Worm (Caenorhabditis elegans) whole organism, L1 larva: ENCODE measurements around the gene srh-290.

Experiments used
- C04F5.9 ChIP-seq: sonication (generic microtip); optimal IDR thresholded peaks from 2 replicates; lab custom pipeline; 2016; ENCODE audit warnings: missing genetic modification characterization, missing compliant biosample characterization
- blmp-1 ChIP-seq: fragments of 150-350 bp; optimal IDR thresholded peaks from 2 replicates; lab custom pipeline; 2014; ENCODE audit warnings: missing biosample characterization, missing genetic modification characterization
- ceh-8 ChIP-seq: fragments of 200-800 bp; sonication (Bioruptor generic); optimal IDR thresholded peaks from 2 replicates; lab custom pipeline; 2018; ENCODE audit warnings: mild to moderate bottlenecking, missing genetic modification characterization, moderate library complexity, missing compliant biosample characterization
- ceh-90 ChIP-seq: sonication (generic microtip); optimal IDR thresholded peaks from 2 replicates; lab custom pipeline; 2016; ENCODE audit warnings: missing genetic modification characterization, missing compliant biosample characterization
- egl-27 ChIP-seq, 2 experiments: fragments of 150-350 bp in 1 of 2; sonication (generic microtip); optimal IDR thresholded peaks; 3 replicates each; lab custom pipeline; 2017 to 2018; ENCODE audit warnings: missing biosample characterization in 2 of 2, missing genetic modification characterization in 2 of 2, missing genetic modification reagents in 2 of 2
- elt-2 ChIP-seq: sonication (generic microtip); optimal IDR thresholded peaks from 2 replicates; lab custom pipeline; 2016; ENCODE audit warnings: missing genetic modification characterization, mild to moderate bottlenecking, inconsistent platforms, missing compliant biosample characterization, missing genetic modification reagents
- elt-3 ChIP-seq, 6 experiments: fragments of 150-350 bp in 1 of 6; sonication (generic microtip); optimal IDR thresholded peaks; 2 replicates each; lab custom pipeline; 2017 to 2018; ENCODE audit warnings: missing biosample characterization in 6 of 6, missing genetic modification characterization in 6 of 6, inconsistent platforms in 1 of 6
- ets-5 ChIP-seq: fragments of 200-800 bp; sonication (Bioruptor generic); IDR thresholded peaks from 2 replicates; pipeline ENCODE4 v1.3.6; 2022; ENCODE audit warnings: missing genetic modification characterization, missing compliant biosample characterization
- fkh-4 ChIP-seq: sonication (generic microtip); optimal IDR thresholded peaks from 2 replicates; lab custom pipeline; 2016; ENCODE audit warnings: missing compliant biosample characterization, missing genetic modification characterization, borderline replicate concordance
- grh-1 ChIP-seq: fragments of 200-800 bp; sonication (Bioruptor generic); IDR thresholded peaks from 2 replicates; pipeline ENCODE4 v1.3.6; 2022; ENCODE audit warnings: missing genetic modification reagents, missing genetic modification characterization, missing compliant biosample characterization
- hlh-17 ChIP-seq: fragments of 200-800 bp; sonication (Bioruptor generic); optimal IDR thresholded peaks from 2 replicates; lab custom pipeline; 2018; ENCODE audit warnings: missing genetic modification characterization, mild to moderate bottlenecking, missing compliant biosample characterization, moderate library complexity, borderline replicate concordance
- hpl-2 ChIP-seq: fragments of 150-350 bp; optimal IDR thresholded peaks from 2 replicates; lab custom pipeline; 2014; ENCODE audit warnings: missing biosample characterization, missing genetic modification reagents, missing genetic modification characterization
- jun-1 ChIP-seq: fragments of 150-350 bp; optimal IDR thresholded peaks from 2 replicates; lab custom pipeline; 2014; ENCODE audit warnings: missing biosample characterization, missing genetic modification reagents, missing genetic modification characterization
- lin-14 ChIP-seq: fragments of 200-800 bp; sonication (Bioruptor generic); optimal IDR thresholded peaks from 2 replicates; lab custom pipeline; 2018; ENCODE audit warnings: mild to moderate bottlenecking, missing genetic modification characterization, moderate library complexity, missing compliant biosample characterization
- lin-35 ChIP-seq, 2 experiments: fragments of 150-350 bp; optimal IDR thresholded peaks; 2 replicates each; lab custom pipeline; 2014; ENCODE audit warnings: missing biosample characterization in 2 of 2, missing genetic modification characterization in 2 of 2, missing genetic modification reagents in 2 of 2
- lir-3 ChIP-seq: sonication (generic microtip); optimal IDR thresholded peaks from 2 replicates; lab custom pipeline; 2016; ENCODE audit warnings: mild to moderate bottlenecking, missing genetic modification characterization, moderate library complexity, missing compliant biosample characterization; ENCODE audit not compliant: poor library complexity
- lsy-2 ChIP-seq, 2 experiments: fragments of 150-350 bp; optimal IDR thresholded peaks; 2 replicates each; lab custom pipeline; 2014; ENCODE audit warnings: missing biosample characterization in 2 of 2, missing genetic modification characterization in 2 of 2
- mdl-1 ChIP-seq, 2 experiments: fragments of 150-350 bp; optimal IDR thresholded peaks; 2 replicates each; lab custom pipeline; 2014 to 2017; ENCODE audit warnings: missing biosample characterization in 2 of 2, missing genetic modification characterization in 2 of 2, inconsistent platforms in 1 of 2
- mef-2 ChIP-seq: fragments of 150-350 bp; optimal IDR thresholded peaks from 2 replicates; lab custom pipeline; 2014; ENCODE audit warnings: missing biosample characterization, missing genetic modification characterization
- nhr-12 ChIP-seq: sonication (generic microtip); optimal IDR thresholded peaks from 2 replicates; lab custom pipeline; 2017; ENCODE audit warnings: missing biosample characterization, missing genetic modification characterization
- nhr-19 ChIP-seq: fragments of 200-800 bp; sonication (Bioruptor generic); conservative IDR thresholded peaks from 2 replicates; pipeline ENCODE4 v1.3.6; 2022; ENCODE audit warnings: missing genetic modification characterization, missing compliant biosample characterization
- nhr-20 ChIP-seq: sonication (generic microtip); optimal IDR thresholded peaks from 2 replicates; lab custom pipeline; 2016; ENCODE audit warnings: mild to moderate bottlenecking, missing genetic modification characterization, missing compliant biosample characterization
- nhr-47 ChIP-seq: sonication (generic microtip); optimal IDR thresholded peaks from 2 replicates; lab custom pipeline; 2016; ENCODE audit warnings: mild to moderate bottlenecking, missing genetic modification characterization, moderate library complexity, missing compliant biosample characterization
- nhr-77 ChIP-seq: fragments of 150-350 bp; optimal IDR thresholded peaks from 2 replicates; lab custom pipeline; 2014; ENCODE audit warnings: missing biosample characterization, missing genetic modification characterization
- nhr-84 ChIP-seq: sonication (generic microtip); optimal IDR thresholded peaks from 2 replicates; lab custom pipeline; 2017; ENCODE audit warnings: missing biosample characterization, missing genetic modification characterization
- nhr-85 ChIP-seq: sonication (generic microtip); peaks from one replicate; lab custom pipeline; 2016; ENCODE audit warnings: missing genetic modification characterization, inconsistent platforms, missing compliant biosample characterization
- rnt-1 ChIP-seq: sonication (generic microtip); optimal IDR thresholded peaks from 2 replicates; lab custom pipeline; 2016; ENCODE audit warnings: mild to moderate bottlenecking, missing genetic modification characterization, moderate library complexity, missing compliant biosample characterization
- snpc-4 ChIP-seq: fragments of 150-350 bp; optimal IDR thresholded peaks from 2 replicates; lab custom pipeline; 2014; ENCODE audit warnings: missing biosample characterization, missing genetic modification characterization
- sptf-1 ChIP-seq: fragments of 150-350 bp; optimal IDR thresholded peaks from 2 replicates; lab custom pipeline; 2014; ENCODE audit warnings: missing biosample characterization, missing genetic modification characterization
- tlp-1 ChIP-seq: fragments of 150-350 bp; optimal IDR thresholded peaks from 2 replicates; lab custom pipeline; 2014; ENCODE audit warnings: missing biosample characterization, missing genetic modification characterization
- zag-1 ChIP-seq: fragments of 150-350 bp; optimal IDR thresholded peaks from 2 replicates; lab custom pipeline; 2014; ENCODE audit warnings: missing biosample characterization, missing genetic modification characterization
- zip-4 ChIP-seq: fragments of 200-800 bp; sonication (Bioruptor generic); optimal IDR thresholded peaks from 2 replicates; lab custom pipeline; 2018; ENCODE audit warnings: mild to moderate bottlenecking, missing genetic modification characterization, moderate library complexity, missing compliant biosample characterization

srh-290 gene

DNA sequence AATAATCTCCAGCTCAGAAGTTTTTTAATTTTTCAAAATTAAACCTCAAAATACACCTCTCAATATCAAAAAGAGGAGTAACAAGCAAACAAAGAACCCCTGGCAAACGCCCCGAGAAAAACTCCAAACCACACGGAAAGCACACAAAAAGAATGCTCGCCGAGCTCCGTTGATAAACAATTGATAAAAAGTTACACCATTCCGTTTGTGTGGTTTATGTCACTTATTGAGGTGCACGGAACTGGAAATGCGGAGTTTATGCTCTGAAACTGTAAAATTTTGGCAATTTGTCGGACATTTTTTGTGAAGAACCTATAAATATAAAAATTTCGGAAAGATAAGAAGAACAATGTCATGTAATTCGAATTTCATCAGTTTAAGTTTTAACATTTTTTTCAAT lies 38.0 kb upstream of the srh-290 start:
- TF ChIP-seq blmp-1 (no peak), lsy-2 (tag; optimal IDR thresholded peaks at IDR 0.05; lab: Kevin White, UChicago) (no peak), lir-3 (tag; lab: Kevin White, UChicago) (no peak), lin-14 (GFP tag; lab: Kevin White, UChicago) (peak; percentile 39), mef-2 (tag; lab: Kevin White, UChicago) (no peak), elt-2 (tag; lab: Kevin White, UChicago) (peak; percentile 71), lin-35 (GFP tag; optimal IDR thresholded peaks at IDR 0.05; lab: Kevin White, UChicago) (peak in 1 of 2 experiments; percentile 1), nhr-20 (tag; lab: Kevin White, UChicago) (peak; percentile 7), hlh-17 (no peak), tlp-1 (no peak), nhr-47 (no peak), ceh-8 (GFP tag; lab: Kevin White, UChicago) (no peak), nhr-84 (tag; lab: Kevin White, UChicago) (no peak), egl-27 (tag; optimal IDR thresholded peaks at IDR 0.05; lab: Kevin White, UChicago) (no peak)

- TF ChIP-seq tlp-1 (peak; percentile 32), elt-2 (tag; lab: Kevin White, UChicago) (peak; percentile 52), hpl-2 (GFP tag; lab: Kevin White, UChicago) (no peak), C04F5.9 (tag; lab: Kevin White, UChicago) (no peak)
Observed at ce11 chrV:17754999-17755398, 35.3 kb upstream of the srh-290 start.

ce11 chrV:17755592-17755991 lies 34.7 kb upstream of the srh-290 start, which contains the start of gene pgp-9:
Gene pgp-9 (plus strand): TSS chrV:17755892.
- TF ChIP-seq nhr-85 (tag; lab: Kevin White, UChicago): no peak
- no peak for TF ChIP-seq fkh-4 (tag; lab: Kevin White, UChicago)
- no peak for TF ChIP-seq nhr-19 (GFP tag; lab: Robert Waterston, UW)
- TF ChIP-seq mdl-1 (tag; optimal IDR thresholded peaks at IDR 0.05; lab: Kevin White, UChicago): no peak
- TF ChIP-seq nhr-77 (tag; lab: Kevin White, UChicago): no peak
- TF ChIP-seq ets-5 (GFP tag; lab: Robert Waterston, UW): no peak

DNA sequence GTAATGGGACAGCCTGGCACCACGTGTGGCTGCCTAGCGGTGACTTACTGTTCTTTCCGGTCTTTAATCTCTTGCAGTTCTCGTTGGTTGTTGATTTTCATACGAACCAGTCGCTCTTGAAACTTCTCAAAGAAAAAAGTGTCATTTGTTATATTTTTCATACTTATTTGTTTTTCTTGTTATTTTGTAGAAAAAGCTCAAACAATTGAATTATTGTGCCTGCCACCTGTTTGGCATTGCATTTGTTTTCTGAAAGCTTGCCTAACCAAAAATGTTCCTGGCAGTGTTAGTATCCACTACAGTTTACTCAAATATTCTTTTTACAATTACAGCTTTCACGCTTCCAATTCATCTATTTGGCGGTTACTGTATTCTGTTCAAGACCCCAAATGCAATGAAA lies 25.2 kb upstream of the srh-290 start, which contains the start of the genes C47A10.16 and srh-283:
C47A10.16 (minus strand) TSS at position 101 of the 400 bp plus-strand sequence.
srh-283 (plus strand) TSS at position 272 of the 400 bp plus-strand sequence.
- no peak for TF ChIP-seq snpc-4 (tag; lab: Kevin White, UChicago)
- no peak for TF ChIP-seq zag-1
- TF ChIP-seq grh-1 (GFP tag; lab: Robert Waterston, UW): no peak
- TF ChIP-seq nhr-12 (tag; lab: Kevin White, UChicago): no peak
- no peak for TF ChIP-seq ets-5 (GFP tag; lab: Robert Waterston, UW)
- no peak for TF ChIP-seq ceh-90 (tag; lab: Kevin White, UChicago)
- no peak for TF ChIP-seq elt-2 (tag; lab: Kevin White, UChicago)
- no peak for TF ChIP-seq mdl-1 (tag; optimal IDR thresholded peaks at IDR 0.05; lab: Kevin White, UChicago)
- no peak for TF ChIP-seq rnt-1
- TF ChIP-seq mef-2 (tag; lab: Kevin White, UChicago): no peak
- no peak for TF ChIP-seq jun-1 (tag; lab: Kevin White, UChicago)
- TF ChIP-seq sptf-1 (tag; lab: Kevin White, UChicago): no peak
- no peak for TF ChIP-seq ceh-8 (GFP tag; lab: Kevin White, UChicago)
- no peak for TF ChIP-seq nhr-19 (GFP tag; lab: Robert Waterston, UW)

- TF ChIP-seq zip-4 (GFP tag; lab: Kevin White, UChicago): no peak
- no peak for TF ChIP-seq elt-3 (tag; optimal IDR thresholded peaks at IDR 0.05; lab: Kevin White, UChicago)
- TF ChIP-seq, all 84 proteins: peak for 0
Observed at ce11 chrV:17767249-17767648, 23.0 kb upstream of the srh-290 start, which contains the start of gene srh-284. Gene srh-284 (plus strand): TSS chrV:17767549.
